Fruit fly (Drosophila melanogaster): ENCODE data around the gene Nufip.

Nufip gene

dm6 chr3L:18767950-18768781 lies 20.0 kb upstream of the Nufip start (continued):
- TF ChIP-seq crol (GFP tag; IDR thresholded peaks at IDR 0.05) (peak; percentile 33; the same call in 1 of the 2 replicates), CG30020 (tag; optimal IDR thresholded peaks at IDR 0.05) (no peak), BEAF-32 (GFP tag; optimal IDR thresholded peaks at IDR 0.05) (no peak), kni (GFP tag; optimal IDR thresholded peaks at IDR 0.05) (peak; percentile 85), CG17361 (GFP tag; IDR thresholded peaks at IDR 0.05) (peak; percentile 55; the same call in 1 of the 3 replicates), CG12769 (tag; optimal IDR thresholded peaks at IDR 0.05) (peak; percentile 28), CG30403 (GFP tag; optimal IDR thresholded peaks at IDR 0.05) (peak; percentile 42), CG12942 (GFP tag; optimal IDR thresholded peaks at IDR 0.05) (no peak), ci (GFP tag; IDR thresholded peaks at IDR 0.05) (peak; percentile 47; the same call in 1 of the 3 replicates), CG17568 (GFP tag; optimal IDR thresholded peaks at IDR 0.05) (no peak), CoRest (tag; optimal IDR thresholded peaks at IDR 0.05) (peak; percentile 40), lola (GFP tag; optimal IDR thresholded peaks at IDR 0.05) (no peak), knrl (GFP tag; IDR thresholded peaks at IDR 0.05; ENCODE audit: partially characterized antibody) (no peak), Gug (GFP tag; IDR thresholded peaks at IDR 0.05) (no peak), Meics (GFP tag; optimal IDR thresholded peaks at IDR 0.05) (peak; percentile 19), C15 (GFP tag; IDR thresholded peaks at IDR 0.05) (no peak), NfI (GFP tag; optimal IDR thresholded peaks at IDR 0.05) (no peak), Hr51 (GFP tag; optimal IDR thresholded peaks at IDR 0.05) (peak in 1 of 2 experiments; percentile 37), cato (GFP tag; optimal IDR thresholded peaks at IDR 0.05; ENCODE audit: borderline replicate concordance) (no peak), Eip74EF (GFP tag; optimal IDR thresholded peaks at IDR 0.05) (peak in 1 of 2 experiments; percentile 65), Blimp-1 (GFP tag; optimal IDR thresholded peaks at IDR 0.05) (peak; percentile 85), Atf-2 (GFP tag; optimal IDR thresholded peaks at IDR 0.05) (no peak), CG10979 (tag; optimal IDR thresholded peaks at IDR 0.05) (no peak), cg (GFP tag; optimal IDR thresholded peaks at IDR 0.05) (peak; percentile 34), CG12391 (tag; optimal IDR thresholded peaks at IDR 0.05) (peak; percentile 16)

- peak; percentile 74 for TF ChIP-seq CG11504 (tag; optimal IDR thresholded peaks at IDR 0.05)
- TF ChIP-seq CG8765 (GFP tag; IDR thresholded peaks at IDR 0.05), result no peak
- TF ChIP-seq sima (GFP tag; optimal IDR thresholded peaks at IDR 0.05), result no peak
- TF ChIP-seq jumu (GFP tag; optimal IDR thresholded peaks at IDR 0.05), result no peak
- no peak for TF ChIP-seq B-H1 (GFP tag; IDR thresholded peaks at IDR 0.05)
- no peak for TF ChIP-seq CG11456 (GFP tag; IDR thresholded peaks at IDR 0.05)
- peak; percentile 52; the same call in 1 of the 2 replicates for TF ChIP-seq ara (GFP tag; IDR thresholded peaks at IDR 0.05)
- peak; percentile 75 for TF ChIP-seq dmrt99B (tag; optimal IDR thresholded peaks at IDR 0.05)
- TF ChIP-seq Bdp1 (GFP tag; optimal IDR thresholded peaks at IDR 0.05), result no peak
- TF ChIP-seq exex (tag; optimal IDR thresholded peaks at IDR 0.05), result no peak
- TF ChIP-seq nerfin-2 (GFP tag; IDR thresholded peaks at IDR 0.05; ENCODE audit: partially characterized antibody), result no peak
- peak; percentile 77 for TF ChIP-seq CG33557 (GFP tag; optimal IDR thresholded peaks at IDR 0.05)
- no peak for TF ChIP-seq ac (GFP tag; optimal IDR thresholded peaks at IDR 0.05)
- no peak for TF ChIP-seq caup (GFP tag; optimal IDR thresholded peaks at IDR 0.05; ENCODE audit: severe bottlenecking)
- no peak for TF ChIP-seq Lpt (GFP tag; optimal IDR thresholded peaks at IDR 0.05)
- TF ChIP-seq Kr (GFP tag; optimal IDR thresholded peaks at IDR 0.05), result peak; percentile 6
- TF ChIP-seq onecut (GFP tag; IDR thresholded peaks at IDR 0.05), result peak; percentile 47
- TF ChIP-seq ase (GFP tag; IDR thresholded peaks at IDR 0.05), result no peak
- peak; percentile 31; the same call in 1 of the 2 replicates for TF ChIP-seq chm (GFP tag; IDR thresholded peaks at IDR 0.05)
- TF ChIP-seq CG1792 (GFP tag; optimal IDR thresholded peaks at IDR 0.05), result no peak
- TF ChIP-seq Ptx1 (GFP tag; IDR thresholded peaks at IDR 0.05), result peak; percentile 54; the same call in 1 of the 2 replicates
These were observed 17.8 kb upstream of the Nufip start for dm6 chr3L:18765657-18766592.

Measured in whole organism, embryonic.